Fruit fly (Drosophila melanogaster) whole organism, pupa: ENCODE measurements around the gene CG7295.

Source experiments
- CG10348 ChIP-seq: fragments of 200-800 bp; sonication (Bioruptor generic); IDR thresholded peaks from 2 replicates; pipeline ENCODE4 v1.3.6; 2022; ENCODE audit warnings: missing biosample characterization, missing genetic modification characterization
- CG12605 ChIP-seq: fragments of 200-800 bp; sonication (Bioruptor generic); IDR thresholded peaks from 2 replicates; pipeline ENCODE4 v1.3.6; 2022; ENCODE audit warnings: missing biosample characterization, missing genetic modification characterization
- CG13204 ChIP-seq: fragments of 200-800 bp; sonication (Bioruptor generic); optimal IDR thresholded peaks from 2 replicates; lab custom pipeline; 2018; ENCODE audit warnings: missing biosample characterization, mild to moderate bottlenecking, missing genetic modification characterization, moderate library complexity
- CG14655 ChIP-seq: fragments of 200-800 bp; sonication (Bioruptor generic); optimal IDR thresholded peaks from 3 replicates; lab custom pipeline; 2017; ENCODE audit warnings: mild to moderate bottlenecking, missing biosample characterization, missing genetic modification reagents, missing genetic modification characterization
- CG15710 ChIP-seq: fragments of 200-800 bp; sonication (Bioruptor generic); optimal IDR thresholded peaks from 2 replicates; lab custom pipeline; 2018; ENCODE audit warnings: missing biosample characterization, mild to moderate bottlenecking, missing genetic modification characterization, moderate library complexity
- CG17806 ChIP-seq: fragments of 200-800 bp; sonication (Bioruptor generic); optimal IDR thresholded peaks from 2 replicates; lab custom pipeline; 2018; ENCODE audit warnings: missing biosample characterization, mild to moderate bottlenecking, missing genetic modification characterization, moderate library complexity
- CG32121 ChIP-seq: fragments of 200-800 bp; sonication (Bioruptor generic); IDR thresholded peaks from 2 replicates; pipeline ENCODE4 v1.3.6; 2022; ENCODE audit warnings: missing biosample characterization, missing genetic modification characterization
- CG34367 ChIP-seq: fragments of 200-800 bp; sonication (Bioruptor generic); optimal IDR thresholded peaks from 2 replicates; lab custom pipeline; 2018; ENCODE audit warnings: missing biosample characterization, mild to moderate bottlenecking, missing genetic modification characterization
- CG4496 ChIP-seq: fragments of 200-800 bp; sonication (Bioruptor generic); IDR thresholded peaks from 3 replicates; pipeline ENCODE4 v1.3.6; 2022; ENCODE audit warnings: missing biosample characterization, missing genetic modification characterization
- CG8159 ChIP-seq: fragments of 200-800 bp; sonication (Bioruptor generic); optimal IDR thresholded peaks from 3 replicates; lab custom pipeline; 2018; ENCODE audit warnings: missing biosample characterization, mild to moderate bottlenecking, missing genetic modification characterization, moderate library complexity
- CG8301 ChIP-seq: fragments of 200-800 bp; sonication (Bioruptor generic); optimal IDR thresholded peaks from 2 replicates; lab custom pipeline; 2018; ENCODE audit warnings: missing biosample characterization, mild to moderate bottlenecking, missing genetic modification characterization
- CG9948 ChIP-seq: fragments of 200-800 bp; sonication (Bioruptor generic); optimal IDR thresholded peaks from 2 replicates; lab custom pipeline; 2018; ENCODE audit warnings: missing biosample characterization, mild to moderate bottlenecking, missing genetic modification characterization, moderate library complexity
- D1 ChIP-seq: fragments of 200-800 bp; sonication (Bioruptor generic); optimal IDR thresholded peaks from 2 replicates; lab custom pipeline; 2018; ENCODE audit warnings: missing biosample characterization, mild to moderate bottlenecking, missing genetic modification characterization, moderate library complexity
- EcR ChIP-seq: fragments of 200-800 bp; sonication (Bioruptor generic); optimal IDR thresholded peaks from 3 replicates; lab custom pipeline; 2019; ENCODE audit warnings: missing biosample characterization, missing genetic modification characterization, mild to moderate bottlenecking, moderate library complexity, missing genetic modification reagents
- Ets98B ChIP-seq: fragments of 200-800 bp; sonication (Bioruptor generic); IDR thresholded peaks from 2 replicates; pipeline ENCODE4 v1.3.6; 2022; ENCODE audit warnings: missing biosample characterization, missing genetic modification characterization
- Pif1A ChIP-seq: fragments of 200-800 bp; sonication (Bioruptor generic); optimal IDR thresholded peaks from 3 replicates; lab custom pipeline; 2016; ENCODE audit warnings: missing biosample characterization, missing genetic modification characterization
- Pif1B ChIP-seq: fragments of 200-800 bp; sonication (Bioruptor generic); optimal IDR thresholded peaks from 3 replicates; lab custom pipeline; 2016; ENCODE audit warnings: missing biosample characterization, missing genetic modification characterization
- Snoo ChIP-seq: fragments of 200-800 bp; sonication (Bioruptor generic); optimal IDR thresholded peaks from 3 replicates; lab custom pipeline; 2017; ENCODE audit warnings: missing biosample characterization, mild to moderate bottlenecking, missing genetic modification characterization, inconsistent platforms
- fd96Ca ChIP-seq: fragments of 200-800 bp; sonication (Bioruptor generic); IDR thresholded peaks from 3 replicates; pipeline ENCODE4 v1.3.6; 2022; ENCODE audit warnings: missing biosample characterization, missing genetic modification characterization
- gl ChIP-seq: fragments of 200-800 bp; sonication (Bioruptor generic); optimal IDR thresholded peaks from 2 replicates; lab custom pipeline; 2018; ENCODE audit warnings: missing biosample characterization, mild to moderate bottlenecking, missing genetic modification characterization
- rn ChIP-seq: fragments of 200-800 bp; sonication (Bioruptor generic); IDR thresholded peaks from 2 replicates; pipeline ENCODE4 v1.3.6; 2022; ENCODE audit warnings: missing biosample characterization, missing genetic modification characterization

CG7295 gene

dm6 chr2L:1912489-1912888 is 42.9 kb downstream of the CG7295 start:
- TF ChIP-seq CG8159 (no peak), CG8301 (tag; lab: Kevin White, UChicago) (no peak), CG9948 (no peak), D1 (tag; lab: Kevin White, UChicago) (no peak), CG12605 (GFP tag; lab: Robert Waterston, UW) (no peak)

dm6 chr2L:1913047-1913760 is 43.6 kb downstream of the CG7295 start:
- TF ChIP-seq CG13204 (GFP tag; lab: Kevin White, UChicago) (no peak), gl (tag; lab: Kevin White, UChicago) (no peak), CG34367 (tag; lab: Kevin White, UChicago) (no peak), CG15710 (tag; lab: Kevin White, UChicago) (no peak), CG9948 (no peak), Ets98B (no peak), CG4496 (GFP tag; lab: Robert Waterston, UW) (no peak), rn (GFP tag; lab: Robert Waterston, UW) (no peak), CG14655 (no peak), CG32121 (GFP tag; lab: Robert Waterston, UW) (no peak), D1 (tag; lab: Kevin White, UChicago) (no peak), CG8159 (no peak)

dm6 chr2L:1916461-1916860 is 46.9 kb downstream of the CG7295 start:
- no peak for TF ChIP-seq CG8159
- TF ChIP-seq gl (tag; lab: Kevin White, UChicago) = no peak
- TF ChIP-seq Pif1A (GFP tag; lab: Kevin White, UChicago) = no peak
- TF ChIP-seq CG4496 (GFP tag; lab: Robert Waterston, UW) = peak; percentile 91
- TF ChIP-seq CG34367 (tag; lab: Kevin White, UChicago) = no peak
- no peak for TF ChIP-seq CG13204 (GFP tag; lab: Kevin White, UChicago)
- peak; percentile 92 for TF ChIP-seq Ets98B
- TF ChIP-seq Pif1B (GFP tag; lab: Kevin White, UChicago) = peak; percentile 1
- TF ChIP-seq CG14655 = peak; percentile 5
- TF ChIP-seq CG15710 (tag; lab: Kevin White, UChicago) = no peak
- no peak for TF ChIP-seq CG9948
- TF ChIP-seq rn (GFP tag; lab: Robert Waterston, UW) = peak; percentile 80
- TF ChIP-seq CG17806 (tag; lab: Kevin White, UChicago) = no peak
- peak; percentile 72 for TF ChIP-seq CG12605 (GFP tag; lab: Robert Waterston, UW)
- TF ChIP-seq Snoo (tag; lab: Kevin White, UChicago) = no peak
- TF ChIP-seq EcR (GFP tag; lab: Kevin White, UChicago) = no peak
- TF ChIP-seq CG8301 (tag; lab: Kevin White, UChicago) = peak; percentile 20
- TF ChIP-seq CG10348 (GFP tag; lab: Robert Waterston, UW) = peak; percentile 68; the same call in 1 of the 2 replicates
- TF ChIP-seq CG32121 (GFP tag; lab: Robert Waterston, UW) = peak; percentile 94
- peak; percentile 84 for TF ChIP-seq fd96Ca (GFP tag; lab: Robert Waterston, UW)
- no peak for TF ChIP-seq D1 (tag; lab: Kevin White, UChicago)
